Worm (Caenorhabditis elegans) whole organism, late embryonic: ENCODE measurements around the gene C24H11.1.

ENCODE experiments used
- C38D4.7 ChIP-seq: fragments of 200-800 bp; sonication (Bioruptor generic); optimal IDR thresholded peaks from 2 replicates; lab custom pipeline; 2018; ENCODE audit warnings: mild to moderate bottlenecking, missing genetic modification characterization, moderate library complexity, missing compliant biosample characterization
- F13H6.1 ChIP-seq: sonication (generic microtip); optimal IDR thresholded peaks from 2 replicates; lab custom pipeline; 2016; ENCODE audit warnings: missing genetic modification characterization, missing compliant biosample characterization
- K09A11.1 ChIP-seq: sonication (generic microtip); optimal IDR thresholded peaks from 2 replicates; lab custom pipeline; 2017; ENCODE audit warnings: antibody characterized with exemption, mild to moderate bottlenecking, missing genetic modification characterization, missing compliant biosample characterization; ENCODE audit not compliant: insufficient read depth
- T23F11.4 ChIP-seq: fragments of 200-800 bp; sonication (Bioruptor generic); optimal IDR thresholded peaks from 2 replicates; lab custom pipeline; 2018; ENCODE audit warnings: mild to moderate bottlenecking, missing genetic modification characterization, missing compliant biosample characterization
- Y22D7AL.16 ChIP-seq: sonication (generic microtip); optimal IDR thresholded peaks from 2 replicates; lab custom pipeline; 2016; ENCODE audit warnings: missing genetic modification characterization, missing compliant biosample characterization
- ahr-1 ChIP-seq: sonication (generic microtip); optimal IDR thresholded peaks from 2 replicates; lab custom pipeline; 2016; ENCODE audit warnings: missing genetic modification characterization, missing compliant biosample characterization
- ama-1 ChIP-seq: fragments of 150-350 bp; optimal IDR thresholded peaks from 2 replicates; lab custom pipeline; 2014
- ceh-22 ChIP-seq: sonication (generic microtip); optimal IDR thresholded peaks from 2 replicates; lab custom pipeline; 2017; ENCODE audit warnings: missing biosample characterization, missing genetic modification characterization
- ceh-31 ChIP-seq: sonication (generic microtip); optimal IDR thresholded peaks from 2 replicates; lab custom pipeline; 2016; ENCODE audit warnings: missing genetic modification characterization, missing compliant biosample characterization
- ceh-34 ChIP-seq: sonication (generic microtip); optimal IDR thresholded peaks from 2 replicates; lab custom pipeline; 2016; ENCODE audit warnings: mild to moderate bottlenecking, missing genetic modification characterization, missing compliant biosample characterization
- ceh-48 ChIP-seq: sonication (generic microtip); optimal IDR thresholded peaks from 2 replicates; lab custom pipeline; 2016; ENCODE audit warnings: missing genetic modification characterization, inconsistent platforms, missing compliant biosample characterization
- ceh-6 ChIP-seq: fragments of 200-800 bp; sonication (Bioruptor generic); optimal IDR thresholded peaks from 2 replicates; lab custom pipeline; 2018; ENCODE audit warnings: mild to moderate bottlenecking, missing genetic modification characterization, missing compliant biosample characterization
- ceh-9 ChIP-seq: sonication (generic microtip); optimal IDR thresholded peaks from 2 replicates; lab custom pipeline; 2016; ENCODE audit warnings: mild to moderate bottlenecking, missing genetic modification characterization, inconsistent platforms, missing compliant biosample characterization
- che-1 ChIP-seq: sonication (generic microtip); optimal IDR thresholded peaks from 2 replicates; lab custom pipeline; 2016; ENCODE audit warnings: mild to moderate bottlenecking, missing genetic modification characterization, missing compliant biosample characterization
- dmd-4 ChIP-seq: sonication (generic microtip); optimal IDR thresholded peaks from 2 replicates; lab custom pipeline; 2016; ENCODE audit warnings: borderline replicate concordance, missing genetic modification characterization, missing compliant biosample characterization
- elt-2 ChIP-seq: sonication (generic microtip); optimal IDR thresholded peaks from 2 replicates; lab custom pipeline; 2016; ENCODE audit warnings: missing genetic modification reagents, missing genetic modification characterization, missing compliant biosample characterization
- fkh-10 ChIP-seq: fragments of 150-350 bp; optimal IDR thresholded peaks from 2 replicates; lab custom pipeline; 2014; ENCODE audit warnings: missing biosample characterization, missing genetic modification reagents, missing genetic modification characterization
- gmeb-2 ChIP-seq: sonication (generic microtip); optimal IDR thresholded peaks from 2 replicates; lab custom pipeline; 2016; ENCODE audit warnings: missing genetic modification characterization, inconsistent platforms, missing compliant biosample characterization
- hlh-13 ChIP-seq: fragments of 200-800 bp; sonication (Bioruptor generic); optimal IDR thresholded peaks from 2 replicates; lab custom pipeline; 2018; ENCODE audit warnings: mild to moderate bottlenecking, missing genetic modification characterization, missing compliant biosample characterization
- hlh-30 ChIP-seq: sonication (generic microtip); optimal IDR thresholded peaks from 2 replicates; lab custom pipeline; 2017; ENCODE audit warnings: antibody characterized with exemption, missing genetic modification characterization, missing compliant biosample characterization; ENCODE audit not compliant: insufficient read depth
- hlh-6 ChIP-seq: sonication (generic microtip); optimal IDR thresholded peaks from 2 replicates; lab custom pipeline; 2016; ENCODE audit warnings: missing genotype, missing genetic modification characterization, missing compliant biosample characterization
- lim-6 ChIP-seq: sonication (generic microtip); optimal IDR thresholded peaks from 2 replicates; lab custom pipeline; 2016; ENCODE audit warnings: missing genetic modification characterization, missing compliant biosample characterization
- madf-2 ChIP-seq: sonication (generic microtip); optimal IDR thresholded peaks from 2 replicates; lab custom pipeline; 2017; ENCODE audit warnings: missing genetic modification characterization, missing compliant biosample characterization
- nfya-1 ChIP-seq: sonication (generic microtip); optimal IDR thresholded peaks from 2 replicates; lab custom pipeline; 2017; ENCODE audit warnings: missing genetic modification characterization, mild to moderate bottlenecking, missing compliant biosample characterization, antibody characterized with exemption, moderate library complexity
- nhr-11 ChIP-seq: fragments of 150-350 bp; optimal IDR thresholded peaks from 2 replicates; lab custom pipeline; 2014; ENCODE audit warnings: missing biosample characterization, missing genetic modification characterization
- nhr-232 ChIP-seq: sonication (generic microtip); optimal IDR thresholded peaks from 2 replicates; lab custom pipeline; 2016; ENCODE audit warnings: missing genetic modification characterization, missing compliant biosample characterization
- odd-2 ChIP-seq: sonication (generic microtip); optimal IDR thresholded peaks from 2 replicates; lab custom pipeline; 2017; ENCODE audit warnings: antibody characterized with exemption, mild to moderate bottlenecking, missing genetic modification characterization, missing compliant biosample characterization
- pag-3 ChIP-seq: sonication (generic microtip); optimal IDR thresholded peaks from 2 replicates; lab custom pipeline; 2016; ENCODE audit warnings: missing compliant biosample characterization, missing genetic modification characterization, borderline replicate concordance
- pha-2 ChIP-seq: sonication (generic microtip); optimal IDR thresholded peaks from 2 replicates; lab custom pipeline; 2017; ENCODE audit warnings: mild to moderate bottlenecking, missing genetic modification characterization, missing compliant biosample characterization
- pha-4 ChIP-seq: fragments of 150-350 bp; optimal IDR thresholded peaks from 2 replicates; lab custom pipeline; 2018; ENCODE audit warnings: missing biosample characterization, missing genetic modification reagents, missing genetic modification characterization
- pqm-1 ChIP-seq: sonication (generic microtip); optimal IDR thresholded peaks from 2 replicates; lab custom pipeline; 2016; ENCODE audit warnings: missing genetic modification characterization, missing compliant biosample characterization
- sox-2 ChIP-seq: fragments of 200-800 bp; sonication (Bioruptor generic); IDR thresholded peaks from 2 replicates; pipeline ENCODE4 v1.3.6; 2022; ENCODE audit warnings: missing genetic modification reagents, missing genetic modification characterization, missing compliant biosample characterization
- sox-4 ChIP-seq: sonication (generic microtip); optimal IDR thresholded peaks from 2 replicates; lab custom pipeline; 2017; ENCODE audit warnings: mild to moderate bottlenecking, missing genetic modification characterization, inconsistent platforms, missing compliant biosample characterization
- tbx-7 ChIP-seq: sonication (generic microtip); optimal IDR thresholded peaks from 2 replicates; lab custom pipeline; 2016; ENCODE audit warnings: missing genotype, missing genetic modification characterization, missing compliant biosample characterization
- zip-5 ChIP-seq: sonication (generic microtip); optimal IDR thresholded peaks from 2 replicates; lab custom pipeline; 2016; ENCODE audit warnings: missing genetic modification characterization, missing compliant biosample characterization

The C24H11.1 gene

ce11 chrIII:11833449-11833848 lies 46.0 kb downstream of the C24H11.1 start:
- TF ChIP-seq nhr-11 (tag; lab: Kevin White, UChicago) (no peak), F13H6.1 (tag; lab: Kevin White, UChicago) (no peak), dmd-4 (tag; lab: Kevin White, UChicago) (no peak), madf-2 (tag; lab: Kevin White, UChicago) (no peak), ceh-48 (tag; lab: Kevin White, UChicago) (no peak), sox-4 (no peak), ceh-22 (tag; lab: Kevin White, UChicago) (no peak), odd-2 (no peak), pha-2 (tag; lab: Kevin White, UChicago) (no peak), hlh-30 (no peak)

ce11 chrIII:11834168-11834567 lies 46.7 kb downstream of the C24H11.1 start:
- TF ChIP-seq sox-2 (no peak), lim-6 (tag; lab: Kevin White, UChicago) (no peak)

- no peak for TF ChIP-seq ceh-22 (tag; lab: Kevin White, UChicago)
- no peak for TF ChIP-seq zip-5 (tag; lab: Kevin White, UChicago)
- TF ChIP-seq ceh-6 (GFP tag; lab: Kevin White, UChicago) = no peak
Observed at ce11 chrIII:11834783-11835182, 47.3 kb downstream of the C24H11.1 start.

- TF ChIP-seq pha-4 (tag; lab: Kevin White, UChicago) = no peak
- no peak for TF ChIP-seq ceh-34
- TF ChIP-seq hlh-13 (GFP tag; lab: Kevin White, UChicago) = no peak
- TF ChIP-seq Y22D7AL.16 (tag; lab: Kevin White, UChicago) = no peak
- TF ChIP-seq nfya-1 = no peak
- no peak for TF ChIP-seq nhr-232 (tag; lab: Kevin White, UChicago)
- TF ChIP-seq hlh-6 (tag; lab: Kevin White, UChicago) = no peak
- TF ChIP-seq ceh-31 (tag; lab: Kevin White, UChicago) = no peak
- TF ChIP-seq pqm-1 (tag; lab: Kevin White, UChicago) = no peak
- TF ChIP-seq che-1 (tag; lab: Kevin White, UChicago) = no peak
- no peak for TF ChIP-seq K09A11.1 (tag; lab: Kevin White, UChicago)
- TF ChIP-seq gmeb-2 (tag; lab: Kevin White, UChicago) = no peak
- no peak for TF ChIP-seq F13H6.1 (tag; lab: Kevin White, UChicago)
Observed at ce11 chrIII:11836054-11836453, 48.6 kb downstream of the C24H11.1 start.

- no peak for TF ChIP-seq ahr-1
- TF ChIP-seq C38D4.7 (GFP tag; lab: Kevin White, UChicago) = no peak
- TF ChIP-seq hlh-30 = no peak
- no peak for TF ChIP-seq ceh-9 (tag; lab: Kevin White, UChicago)
- TF ChIP-seq pag-3 (tag; lab: Kevin White, UChicago) = no peak
- no peak for TF ChIP-seq fkh-10 (GFP tag; lab: Kevin White, UChicago)
- no peak for TF ChIP-seq zip-5 (tag; lab: Kevin White, UChicago)
- TF ChIP-seq T23F11.4 (GFP tag; lab: Kevin White, UChicago) = no peak
- TF ChIP-seq K09A11.1 (tag; lab: Kevin White, UChicago) = no peak
- no peak for TF ChIP-seq nfya-1
- TF ChIP-seq ama-1 (lab: Kevin White, UChicago) = no peak
- TF ChIP-seq elt-2 (tag; lab: Kevin White, UChicago) = no peak
- no peak for TF ChIP-seq tbx-7 (tag; lab: Kevin White, UChicago)
- TF ChIP-seq odd-2 = no peak
- TF ChIP-seq, all 69 proteins: peak for 0
Observed at ce11 chrIII:11836734-11837133, 49.3 kb downstream of the C24H11.1 start.
